Fruit fly (Drosophila melanogaster) whole organism, embryonic: ENCODE measurements around the gene Rbp1-like.

ENCODE experiments used
- Asciz ChIP-seq: fragments of 200-800 bp; sonication (Bioruptor generic); optimal IDR thresholded peaks from 2 replicates; lab custom pipeline; 2017; ENCODE audit warnings: missing biosample characterization, mild to moderate bottlenecking, missing genetic modification characterization, missing genetic modification reagents
- CG10565 ChIP-seq: fragments of 200-800 bp; sonication (Bioruptor generic); optimal IDR thresholded peaks from 3 replicates; lab custom pipeline; 2016; ENCODE audit warnings: missing biosample characterization, mild to moderate bottlenecking, missing genetic modification characterization
- CG11085 ChIP-seq: fragments of 200-800 bp; sonication (Bioruptor generic); IDR thresholded peaks from 2 replicates; pipeline ENCODE4 v1.3.6; 2022; ENCODE audit warnings: missing biosample characterization, missing genetic modification characterization
- CG11093 ChIP-seq: fragments of 200-800 bp; sonication (Bioruptor generic); IDR thresholded peaks from 3 replicates; pipeline ENCODE4 v1.3.6; 2022; ENCODE audit warnings: missing biosample characterization, missing genetic modification characterization
- CG12071 ChIP-seq: fragments of 200-800 bp; sonication (Bioruptor generic); optimal IDR thresholded peaks from 3 replicates; lab custom pipeline; 2018; ENCODE audit warnings: missing biosample characterization, mild to moderate bottlenecking, missing genetic modification characterization
- CG1233 ChIP-seq: fragments of 200-800 bp; sonication (Bioruptor generic); optimal IDR thresholded peaks from 4 replicates; lab custom pipeline; 2018; ENCODE audit warnings: missing biosample characterization, mild to moderate bottlenecking, missing genetic modification characterization
- CG12769 ChIP-seq: fragments of 200-800 bp; sonication (Bioruptor generic); optimal IDR thresholded peaks from 2 replicates; lab custom pipeline; 2019; ENCODE audit warnings: missing biosample characterization, mild to moderate bottlenecking, missing genetic modification characterization, moderate library complexity
- CG14050 ChIP-seq: fragments of 200-800 bp; sonication (Bioruptor generic); IDR thresholded peaks from 3 replicates; pipeline ENCODE4 v1.3.6; 2022; ENCODE audit warnings: missing biosample characterization, missing genetic modification characterization
- CG14441 ChIP-seq: fragments of 200-800 bp; sonication (Bioruptor generic); IDR thresholded peaks from 2 replicates; pipeline ENCODE4 v1.3.6; 2022; ENCODE audit warnings: missing biosample characterization, missing genetic modification characterization
- CG14965 ChIP-seq: fragments of 200-800 bp; sonication (Bioruptor generic); optimal IDR thresholded peaks from 2 replicates; lab custom pipeline; 2016; ENCODE audit warnings: missing biosample characterization, missing genetic modification characterization, borderline replicate concordance
- CG17186 ChIP-seq: fragments of 200-800 bp; sonication (Bioruptor generic); optimal IDR thresholded peaks from 3 replicates; lab custom pipeline; 2017; ENCODE audit warnings: missing biosample characterization, missing genetic modification reagents, missing genetic modification characterization
- CG17568 ChIP-seq: fragments of 200-800 bp; sonication (Bioruptor generic); optimal IDR thresholded peaks from 2 replicates; lab custom pipeline; 2018; ENCODE audit warnings: missing biosample characterization, mild to moderate bottlenecking, missing genetic modification characterization, moderate library complexity
- CG18476 ChIP-seq: fragments of 200-800 bp; sonication (Bioruptor generic); optimal IDR thresholded peaks from 2 replicates; lab custom pipeline; 2016; ENCODE audit warnings: missing biosample characterization, mild to moderate bottlenecking, missing genetic modification characterization
- CG2120 ChIP-seq: fragments of 200-800 bp; sonication (Bioruptor generic); optimal IDR thresholded peaks from 3 replicates; lab custom pipeline; 2016; ENCODE audit warnings: missing biosample characterization, missing genetic modification characterization
- CG3065 ChIP-seq: fragments of 200-800 bp; sonication (Bioruptor generic); optimal IDR thresholded peaks from 2 replicates; lab custom pipeline; 2016; ENCODE audit warnings: missing biosample characterization, missing genetic modification characterization
- CG33557 ChIP-seq: fragments of 200-800 bp; sonication (Bioruptor generic); optimal IDR thresholded peaks from 2 replicates; lab custom pipeline; 2019; ENCODE audit warnings: missing biosample characterization, mild to moderate bottlenecking, missing genetic modification characterization, moderate library complexity
- CG34224 ChIP-seq: fragments of 200-800 bp; sonication (Bioruptor generic); IDR thresholded peaks from 3 replicates; pipeline ENCODE4 v1.3.6; 2022; ENCODE audit warnings: missing biosample characterization, missing genetic modification characterization; ENCODE audit not compliant: partially characterized antibody
- CG4328 ChIP-seq: fragments of 200-800 bp; sonication (Bioruptor generic); optimal IDR thresholded peaks from 3 replicates; lab custom pipeline; 2017; ENCODE audit warnings: missing biosample characterization, missing genetic modification reagents, missing genetic modification characterization
- CG6254 ChIP-seq: fragments of 200-800 bp; sonication (Bioruptor generic); optimal IDR thresholded peaks from 3 replicates; lab custom pipeline; 2017; ENCODE audit warnings: mild to moderate bottlenecking, missing biosample characterization, missing genetic modification reagents, missing genetic modification characterization
- CG6654 ChIP-seq: fragments of 200-800 bp; sonication (Bioruptor generic); optimal IDR thresholded peaks from 2 replicates; lab custom pipeline; 2017; ENCODE audit warnings: missing biosample characterization, mild to moderate bottlenecking, missing genetic modification characterization
- CG6683 ChIP-seq: fragments of 200-800 bp; sonication (Bioruptor generic); optimal IDR thresholded peaks from 2 replicates; lab custom pipeline; 2017; ENCODE audit warnings: missing biosample characterization, mild to moderate bottlenecking, missing genetic modification characterization, missing genetic modification reagents
- Dbx ChIP-seq: fragments of 200-800 bp; sonication (Bioruptor generic); IDR thresholded peaks from 3 replicates; pipeline ENCODE4 v1.3.6; 2022; ENCODE audit warnings: missing biosample characterization, missing genetic modification characterization
- Dp ChIP-seq: fragments of 200-800 bp; sonication (Bioruptor generic); optimal IDR thresholded peaks from 2 replicates; lab custom pipeline; 2018; ENCODE audit warnings: missing biosample characterization, mild to moderate bottlenecking, missing genetic modification characterization, moderate library complexity
- Drgx ChIP-seq: fragments of 200-800 bp; sonication (Bioruptor generic); IDR thresholded peaks from 2 replicates; pipeline ENCODE4 v1.3.6; 2022; ENCODE audit warnings: missing biosample characterization, missing genetic modification characterization
- HLH3B ChIP-seq: fragments of 200-800 bp; sonication (Bioruptor generic); IDR thresholded peaks from 2 replicates; pipeline ENCODE4 v1.3.6; 2022; ENCODE audit warnings: missing biosample characterization, missing genetic modification characterization
- Hr51 ChIP-seq, 2 experiments: fragments of 200-800 bp; sonication (Bioruptor generic); optimal IDR thresholded peaks; 2 replicates in 1 of 2; 3 replicates in 1 of 2; lab custom pipeline; 2016 to 2018; ENCODE audit warnings: missing biosample characterization in 2 of 2, missing genetic modification characterization in 2 of 2, mild to moderate bottlenecking in 1 of 2, moderate library complexity in 1 of 2
- Hr78 ChIP-seq, 2 experiments: fragments of 200-800 bp in 1 of 2; fragments of >200 bp in 1 of 2; sonication (Bioruptor generic) in 1 of 2; optimal IDR thresholded peaks; 2 replicates each; lab custom pipeline; 2017 to 2019; ENCODE audit warnings: missing biosample characterization in 2 of 2, missing genetic modification characterization in 2 of 2, mild to moderate bottlenecking in 1 of 2, moderate library complexity in 1 of 2
- Kr ChIP-seq: fragments of 200-800 bp; sonication (Bioruptor generic); optimal IDR thresholded peaks from 2 replicates; lab custom pipeline; 2017; ENCODE audit warnings: missing biosample characterization, mild to moderate bottlenecking, missing genetic modification characterization
- NC2α ChIP-seq: fragments of 200-800 bp; sonication (Bioruptor generic); optimal IDR thresholded peaks from 2 replicates; lab custom pipeline; 2016; ENCODE audit warnings: missing biosample characterization, missing genetic modification characterization
- crol ChIP-seq: fragments of 200-800 bp; sonication (Bioruptor generic); IDR thresholded peaks from 2 replicates; pipeline ENCODE4 v1.3.6; 2022; ENCODE audit warnings: missing biosample characterization, missing genetic modification characterization
- disco-r ChIP-seq: fragments of 200-800 bp; sonication (Bioruptor generic); optimal IDR thresholded peaks from 2 replicates; lab custom pipeline; 2016; ENCODE audit warnings: missing biosample characterization, missing genetic modification characterization
- esg ChIP-seq: fragments of 200-800 bp; sonication (Bioruptor generic); conservative IDR thresholded peaks from 2 replicates; pipeline ENCODE4 v1.3.6; 2022; ENCODE audit warnings: missing biosample characterization, missing genetic modification characterization
- exex ChIP-seq: fragments of 200-800 bp; sonication (Bioruptor generic); optimal IDR thresholded peaks from 4 replicates; lab custom pipeline; 2018; ENCODE audit warnings: missing biosample characterization, mild to moderate bottlenecking, missing genetic modification characterization, moderate library complexity
- gfzf ChIP-seq: fragments of 200-800 bp; sonication (Bioruptor generic); optimal IDR thresholded peaks from 2 replicates; lab custom pipeline; 2016; ENCODE audit warnings: missing biosample characterization, mild to moderate bottlenecking, missing genetic modification characterization, moderate library complexity
- jigr1 ChIP-seq: fragments of 200-800 bp; sonication (Bioruptor generic); IDR thresholded peaks from 3 replicates; pipeline ENCODE4 v1.3.6; 2022; ENCODE audit warnings: missing biosample characterization, missing genetic modification characterization
- lbe ChIP-seq: fragments of 200-800 bp; sonication (Bioruptor generic); optimal IDR thresholded peaks from 2 replicates; lab custom pipeline; 2016; ENCODE audit warnings: missing biosample characterization, mild to moderate bottlenecking, missing genetic modification characterization
- mam ChIP-seq: fragments of 200-800 bp; sonication (Bioruptor generic); optimal IDR thresholded peaks from 3 replicates; lab custom pipeline; 2016; ENCODE audit warnings: missing biosample characterization, missing genetic modification characterization
- nom ChIP-seq: fragments of 200-800 bp; sonication (Bioruptor generic); optimal IDR thresholded peaks from 2 replicates; lab custom pipeline; 2017; ENCODE audit warnings: missing biosample characterization, missing genetic modification characterization, mild to moderate bottlenecking, moderate library complexity, missing genetic modification reagents
- pho ChIP-seq: fragments of 200-800 bp; sonication (Bioruptor generic); optimal IDR thresholded peaks from 2 replicates; lab custom pipeline; 2016; ENCODE audit warnings: missing biosample characterization, missing genetic modification characterization
- pnt ChIP-seq: fragments of 200-800 bp; sonication (Bioruptor generic); optimal IDR thresholded peaks from 3 replicates; lab custom pipeline; 2016; ENCODE audit warnings: missing biosample characterization, missing genetic modification characterization
- pros ChIP-seq: fragments of 200-800 bp; sonication (Bioruptor generic); optimal IDR thresholded peaks from 3 replicates; lab custom pipeline; 2019; ENCODE audit warnings: missing biosample characterization, mild to moderate bottlenecking, missing genetic modification characterization, moderate library complexity
- slbo ChIP-seq: fragments of 200-800 bp; sonication (Bioruptor generic); IDR thresholded peaks from 2 replicates; pipeline ENCODE4 v1.3.6; 2022; ENCODE audit warnings: missing biosample characterization, missing genetic modification characterization
- tio ChIP-seq: fragments of 200-800 bp; sonication (Bioruptor generic); optimal IDR thresholded peaks from 2 replicates; lab custom pipeline; 2017; ENCODE audit warnings: missing biosample characterization, missing genetic modification characterization, inconsistent platforms
- ttk ChIP-seq: fragments of 200-800 bp; sonication (Bioruptor generic); IDR thresholded peaks from 2 replicates; pipeline ENCODE4 v2.1.2; 2022; ENCODE audit warnings: missing biosample characterization, missing genetic modification characterization
- unpg ChIP-seq: fragments of 200-800 bp; sonication (Bioruptor generic); optimal IDR thresholded peaks from 3 replicates; lab custom pipeline; 2018; ENCODE audit warnings: missing biosample characterization, mild to moderate bottlenecking, missing genetic modification characterization, moderate library complexity
- usp ChIP-seq: fragments of >200 bp; optimal IDR thresholded peaks from 2 replicates; lab custom pipeline; 2017; ENCODE audit warnings: missing biosample characterization, missing genetic modification characterization
- vvl ChIP-seq: fragments of 200-800 bp; sonication (Bioruptor generic); IDR thresholded peaks from 2 replicates; pipeline ENCODE4 v1.3.6; 2022; ENCODE audit warnings: missing biosample characterization, missing genetic modification characterization
- wor ChIP-seq: fragments of 200-800 bp; sonication (Bioruptor generic); IDR thresholded peaks from 2 replicates; pipeline ENCODE4 v1.3.6; 2022; ENCODE audit warnings: missing biosample characterization, missing genetic modification characterization

Gene Rbp1-like

dm6 chrX:13331814-13332701, 52.6 kb downstream of the Rbp1-like start (continued):
- TF ChIP-seq pho (GFP tag; lab: Kevin White, UChicago) (no peak), CG14441 (GFP tag; lab: Robert Waterston, UW) (peak; percentile 56), tio (GFP tag; lab: Kevin White, UChicago) (no peak), unpg (GFP tag; lab: Kevin White, UChicago) (peak; percentile 17), CG3065 (GFP tag; lab: Kevin White, UChicago) (no peak), pros (no peak), jigr1 (GFP tag; lab: Robert Waterston, UW) (no peak), CG11093 (GFP tag; lab: Robert Waterston, UW) (no peak), Kr (GFP tag; lab: Kevin White, UChicago) (no peak), CG17568 (GFP tag; lab: Kevin White, UChicago) (no peak), lbe (peak; percentile 61), Dp (no peak), NC2α (GFP tag; lab: Kevin White, UChicago) (no peak), disco-r (no peak), CG10565 (no peak), CG6683 (GFP tag; lab: Kevin White, UChicago) (no peak), CG17186 (GFP tag; lab: Kevin White, UChicago) (no peak), nom (GFP tag; lab: Kevin White, UChicago) (peak; percentile 62), Asciz (GFP tag; lab: Kevin White, UChicago) (peak; percentile 47), CG6654 (GFP tag; lab: Kevin White, UChicago) (no peak), gfzf (no peak), pnt (GFP tag; lab: Kevin White, UChicago) (no peak), esg (GFP tag; lab: Robert Waterston, UW) (no peak), mam (GFP tag; lab: Kevin White, UChicago) (peak; percentile 26), CG14965 (GFP tag; lab: Kevin White, UChicago) (no peak), CG34224 (no peak), wor (GFP tag; lab: Robert Waterston, UW) (0 out of 2 replicates have a peak, but pooled peaks have one; percentile 22), CG2120 (GFP tag; lab: Kevin White, UChicago) (peak; percentile 43), Drgx (peak; percentile 89), CG12071 (GFP tag; lab: Kevin White, UChicago) (no peak), CG18476 (GFP tag; lab: Kevin White, UChicago) (no peak), usp (GFP tag; lab: Kevin White, UChicago) (no peak), CG4328 (GFP tag; lab: Kevin White, UChicago) (no peak), Dbx (0 out of 3 replicates have a peak, but pooled peaks have one; percentile 13), slbo (GFP tag; lab: Robert Waterston, UW) (peak; percentile 35; the same call in 1 of the 2 replicates), CG12769 (peak; percentile 11), vvl (peak; percentile 55), HLH3B (GFP tag; lab: Robert Waterston, UW) (peak; percentile 43; the same call in 1 of the 2 replicates), ttk (GFP tag; lab: Robert Waterston, UW) (0 out of 2 replicates have a peak, but pooled peaks have one; percentile 16), crol (GFP tag; lab: Robert Waterston, UW) (no peak), exex (peak; percentile 50), CG14050 (no peak), Hr78 (GFP tag; optimal IDR thresholded peaks at IDR 0.05; lab: Kevin White, UChicago) (no peak), CG6254 (GFP tag; lab: Kevin White, UChicago) (no peak), CG33557 (GFP tag; lab: Kevin White, UChicago) (no peak), CG11085 (GFP tag; lab: Robert Waterston, UW) (no peak), CG1233 (GFP tag; lab: Kevin White, UChicago) (no peak), Hr51 (GFP tag; optimal IDR thresholded peaks at IDR 0.05; lab: Kevin White, UChicago) (peak in 1 of 2 experiments; percentile 33)
